Fruit fly (Drosophila melanogaster) Kc167 (cell line): ENCODE results near the gene IKKepsilon.

ENCODE experiments used
- Myc ChIP-seq: fragments of >200 bp; optimal IDR thresholded peaks from 2 replicates; lab custom pipeline; 2017; ENCODE audit warnings: missing external identifiers
- psq ChIP-seq: fragments of >200 bp; optimal IDR thresholded peaks from 2 replicates; lab custom pipeline; 2017; ENCODE audit warnings: missing external identifiers

DNA sequence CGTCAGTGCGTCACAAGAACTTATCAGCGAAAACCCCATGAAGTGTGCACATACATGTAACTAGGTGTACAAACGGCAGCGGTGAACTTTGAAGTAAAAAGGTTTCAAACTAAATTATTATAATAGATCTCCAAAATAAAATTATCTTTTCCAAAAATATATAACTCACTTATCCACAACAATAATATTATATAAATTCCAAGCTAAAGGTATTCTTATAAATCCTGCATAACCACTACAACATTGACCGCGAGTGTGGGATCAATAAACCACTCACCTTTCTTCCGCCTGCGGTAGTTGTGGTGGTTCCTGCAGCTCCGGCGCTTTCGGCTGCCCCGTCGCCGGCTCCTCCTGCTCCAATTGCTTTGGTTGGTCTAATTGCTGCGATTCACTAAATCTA is 1.1 kb upstream of the IKKepsilon start:
- no peak for TF ChIP-seq psq (lab: Kevin White, UChicago)
- no peak for TF ChIP-seq Myc
